ENCODE assay signal across 5 fruit fly cellular contexts in the genomic region with DNA sequence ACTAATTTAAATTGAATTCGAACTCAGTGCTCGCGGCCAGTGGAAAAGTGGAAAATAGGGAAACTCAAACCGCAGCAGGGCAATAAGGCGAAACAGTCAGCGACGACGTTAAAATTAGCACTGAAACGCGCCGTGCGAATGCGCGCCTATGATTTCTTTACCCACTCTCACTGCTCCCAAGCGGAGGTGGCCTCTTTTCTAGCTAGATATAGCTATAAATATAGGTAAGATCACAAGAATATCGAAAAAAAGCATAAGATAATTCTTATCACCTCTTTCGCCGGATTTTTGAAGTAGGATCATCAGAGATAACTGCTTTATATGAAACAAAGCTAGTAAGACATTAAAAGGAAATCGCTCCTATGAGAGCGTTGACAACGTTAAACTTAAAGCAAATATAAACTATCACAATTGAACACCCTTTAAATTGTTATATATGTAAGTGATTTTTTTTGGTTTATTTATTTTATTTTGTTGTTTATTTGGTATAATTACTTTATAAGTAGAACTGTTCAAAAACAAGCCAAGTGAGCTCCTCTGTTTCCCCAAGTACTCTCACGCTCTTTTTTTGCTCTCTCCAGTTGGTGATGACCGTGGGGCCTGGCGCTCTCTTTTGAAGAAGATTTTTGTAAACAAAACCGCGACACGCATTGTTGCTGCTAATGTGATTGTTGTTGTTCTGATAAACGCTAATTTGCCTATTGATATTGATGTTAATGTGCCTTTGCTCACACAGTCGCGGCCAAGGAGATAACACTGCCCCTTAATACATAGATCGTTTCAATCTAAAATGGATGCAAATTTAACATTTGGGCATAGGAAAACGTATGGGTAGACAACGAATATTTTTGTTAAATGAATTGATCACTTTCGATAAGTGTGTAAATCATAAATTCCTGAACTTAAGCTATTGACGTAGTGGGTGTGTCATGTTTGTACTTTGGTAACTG.
TF ChIP-seq lines count a peak whose summit lies in the region.

A gene (minus strand): TSS at position 124 of the 950 bp plus-strand sequence.

- TF ChIP-seq CTCF in whole organism, embryonic (GFP tag; optimal IDR thresholded peaks at IDR 0.05; lab: Kevin White, UChicago) = peak; percentile 7

TF ChIP-seq in whole organism, adult, 20 proteins besides CTCF, POLR2A, EP300 and RAD21 (continues in another document):
- TF ChIP-seq CG5204 (GFP tag; optimal IDR thresholded peaks at IDR 0.05; lab: Kevin White, UChicago) (peak; percentile 65), ovo (GFP tag; optimal IDR thresholded peaks at IDR 0.05; lab: Kevin White, UChicago) (no peak), bab1 (GFP tag; optimal IDR thresholded peaks at IDR 0.05; lab: Kevin White, UChicago) (peak; percentile 52), CG7101 (tag; optimal IDR thresholded peaks at IDR 0.05; lab: Kevin White, UChicago) (peak; percentile 56), tj (GFP tag; optimal IDR thresholded peaks at IDR 0.05; lab: Kevin White, UChicago) (peak; percentile 36), CG14711 (tag; optimal IDR thresholded peaks at IDR 0.05; lab: Kevin White, UChicago) (peak; percentile 21), CG11617 (GFP tag; optimal IDR thresholded peaks at IDR 0.05; lab: Kevin White, UChicago) (peak; percentile 76), CG12768 (GFP tag; optimal IDR thresholded peaks at IDR 0.05; lab: Kevin White, UChicago) (peak; percentile 73), pad (GFP tag; optimal IDR thresholded peaks at IDR 0.05; lab: Kevin White, UChicago) (peak; percentile 38), Clk (GFP tag; optimal IDR thresholded peaks at IDR 0.05; lab: Kevin White, UChicago) (peak; percentile 31), cic (GFP tag; optimal IDR thresholded peaks at IDR 0.05; lab: Kevin White, UChicago) (no peak), CG7045 (GFP tag; optimal IDR thresholded peaks at IDR 0.05; lab: Kevin White, UChicago) (no peak), Crg-1 (GFP tag; optimal IDR thresholded peaks at IDR 0.05; lab: Kevin White, UChicago) (peak; percentile 48), cnc (optimal IDR thresholded peaks at IDR 0.05; lab: Kevin White, UChicago) (no peak), toe (GFP tag; optimal IDR thresholded peaks at IDR 0.05; lab: Kevin White, UChicago) (peak; percentile 50), Hr96 (GFP tag; optimal IDR thresholded peaks at IDR 0.05; lab: Kevin White, UChicago) (no peak)

TF ChIP-seq in whole organism, embryonic, 481 proteins besides CTCF, POLR2A, EP300 and RAD21 (continues in another document):
- peak; percentile 51 for TF ChIP-seq org-1 (GFP tag; optimal IDR thresholded peaks at IDR 0.05; lab: Kevin White, UChicago)
- TF ChIP-seq CG2712 (tag; optimal IDR thresholded peaks at IDR 0.05; lab: Kevin White, UChicago) = peak; percentile 26
- no peak for TF ChIP-seq kay (GFP tag; optimal IDR thresholded peaks at IDR 0.05; lab: Kevin White, UChicago)
- no peak for TF ChIP-seq zen (tag; optimal IDR thresholded peaks at IDR 0.05; lab: Kevin White, UChicago)
- TF ChIP-seq CG11696 (GFP tag; IDR thresholded peaks at IDR 0.05; lab: Robert Waterston, UW) = peak; percentile 95
- TF ChIP-seq CG4730 (GFP tag; IDR thresholded peaks at IDR 0.05; lab: Robert Waterston, UW) = no peak
- no peak for TF ChIP-seq CG5245 (GFP tag; optimal IDR thresholded peaks at IDR 0.05; lab: Kevin White, UChicago)
- no peak for TF ChIP-seq Lhr (GFP tag; optimal IDR thresholded peaks at IDR 0.05; lab: Kevin White, UChicago)
- TF ChIP-seq Camta (GFP tag; optimal IDR thresholded peaks at IDR 0.05; lab: Kevin White, UChicago) = no peak
- TF ChIP-seq mam (GFP tag; optimal IDR thresholded peaks at IDR 0.05; lab: Kevin White, UChicago) = peak; percentile 48
- no peak for TF ChIP-seq Side (GFP tag; optimal IDR thresholded peaks at IDR 0.05; lab: Kevin White, UChicago)
- TF ChIP-seq CkIIα-i1 (GFP tag; IDR thresholded peaks at IDR 0.05; lab: Robert Waterston, UW) = no peak
- no peak for TF ChIP-seq CG4282 (GFP tag; optimal IDR thresholded peaks at IDR 0.05; lab: Kevin White, UChicago)
- peak; percentile 49 for TF ChIP-seq CG13424 (tag; optimal IDR thresholded peaks at IDR 0.05; lab: Kevin White, UChicago)
- peak; percentile 28; the same call in 1 of the 3 replicates for TF ChIP-seq Aef1 (GFP tag; IDR thresholded peaks at IDR 0.05; lab: Robert Waterston, UW)
- peak; percentile 29 for TF ChIP-seq CG8281 (tag; optimal IDR thresholded peaks at IDR 0.05; lab: Kevin White, UChicago)

TF ChIP-seq in whole organism, prepupa, 60 proteins besides CTCF, POLR2A, EP300 and RAD21 (continues in another document):
- peak; percentile 39 for TF ChIP-seq Hr4 (GFP tag; optimal IDR thresholded peaks at IDR 0.05; lab: Kevin White, UChicago)
- peak; percentile 25 for TF ChIP-seq fd59A (GFP tag; optimal IDR thresholded peaks at IDR 0.05; lab: Kevin White, UChicago)
- peak; percentile 47 for TF ChIP-seq Ets96B (tag; optimal IDR thresholded peaks at IDR 0.05; lab: Kevin White, UChicago)
- TF ChIP-seq ss (GFP tag; optimal IDR thresholded peaks at IDR 0.05; lab: Kevin White, UChicago) = peak; percentile 67 to 75
- TF ChIP-seq Eip75B (GFP tag; optimal IDR thresholded peaks at IDR 0.05; lab: Kevin White, UChicago) = peak; percentile 29
- TF ChIP-seq CG4318 (GFP tag; optimal IDR thresholded peaks at IDR 0.05; lab: Kevin White, UChicago) = peak; percentile 29
- no peak for TF ChIP-seq CG6163 (GFP tag; IDR thresholded peaks at IDR 0.05; lab: Robert Waterston, UW)
- TF ChIP-seq Ets21C (GFP tag; optimal IDR thresholded peaks at IDR 0.05; lab: Kevin White, UChicago) = no peak
- no peak for TF ChIP-seq dac (GFP tag; optimal IDR thresholded peaks at IDR 0.05; lab: Kevin White, UChicago)
- peak; percentile 2 for TF ChIP-seq CG31627 (GFP tag; optimal IDR thresholded peaks at IDR 0.05; lab: Kevin White, UChicago)
- peak; percentile 13 for TF ChIP-seq CG3919 (GFP tag; optimal IDR thresholded peaks at IDR 0.05; lab: Kevin White, UChicago)
- peak; percentile 16 for TF ChIP-seq CG1621 (tag; optimal IDR thresholded peaks at IDR 0.05; lab: Kevin White, UChicago)
- no peak for TF ChIP-seq CG8319 (GFP tag; optimal IDR thresholded peaks at IDR 0.05; lab: Kevin White, UChicago)
- peak; percentile 12 for TF ChIP-seq Hr39 (GFP tag; optimal IDR thresholded peaks at IDR 0.05; lab: Kevin White, UChicago)
- no peak for TF ChIP-seq CG7368 (GFP tag; optimal IDR thresholded peaks at IDR 0.05; lab: Kevin White, UChicago)
- no peak for TF ChIP-seq Hr38 (GFP tag; optimal IDR thresholded peaks at IDR 0.05; lab: Kevin White, UChicago)
- peak; percentile 30 for TF ChIP-seq topi (GFP tag; optimal IDR thresholded peaks at IDR 0.05; lab: Kevin White, UChicago)

TF ChIP-seq in whole organism, pupa, 21 proteins besides CTCF, POLR2A, EP300 and RAD21 (continues in another document):
- TF ChIP-seq fd96Ca (GFP tag; IDR thresholded peaks at IDR 0.05; lab: Robert Waterston, UW) = no peak
- peak; percentile 35 for TF ChIP-seq Pif1A (GFP tag; optimal IDR thresholded peaks at IDR 0.05; lab: Kevin White, UChicago)
- peak; percentile 23 for TF ChIP-seq CG9948 (tag; optimal IDR thresholded peaks at IDR 0.05; lab: Kevin White, UChicago)
- no peak for TF ChIP-seq EcR (GFP tag; optimal IDR thresholded peaks at IDR 0.05; lab: Kevin White, UChicago)
- TF ChIP-seq CG13204 (GFP tag; optimal IDR thresholded peaks at IDR 0.05; lab: Kevin White, UChicago) = no peak
- peak; percentile 53 for TF ChIP-seq Pif1B (GFP tag; optimal IDR thresholded peaks at IDR 0.05; lab: Kevin White, UChicago)
- TF ChIP-seq Snoo (tag; optimal IDR thresholded peaks at IDR 0.05; lab: Kevin White, UChicago) = peak; percentile 13
- TF ChIP-seq CG8301 (tag; optimal IDR thresholded peaks at IDR 0.05; lab: Kevin White, UChicago) = peak; percentile 41
- peak; percentile 53 for TF ChIP-seq Ets98B (GFP tag; IDR thresholded peaks at IDR 0.05; lab: Robert Waterston, UW)
- no peak for TF ChIP-seq D1 (tag; optimal IDR thresholded peaks at IDR 0.05; lab: Kevin White, UChicago)
- TF ChIP-seq CG32121 (GFP tag; IDR thresholded peaks at IDR 0.05; lab: Robert Waterston, UW) = no peak; the same call in 1 of the 2 replicates
- peak; percentile 54 for TF ChIP-seq CG8159 (tag; optimal IDR thresholded peaks at IDR 0.05; lab: Kevin White, UChicago)
- TF ChIP-seq CG10348 (GFP tag; IDR thresholded peaks at IDR 0.05; lab: Robert Waterston, UW) = no peak
- peak; percentile 15 for TF ChIP-seq CG17806 (tag; optimal IDR thresholded peaks at IDR 0.05; lab: Kevin White, UChicago)
- TF ChIP-seq CG15710 (tag; optimal IDR thresholded peaks at IDR 0.05; lab: Kevin White, UChicago) = peak; percentile 55
- TF ChIP-seq CG12605 (GFP tag; IDR thresholded peaks at IDR 0.05; lab: Robert Waterston, UW) = peak; percentile 40
- TF ChIP-seq CG14655 (GFP tag; optimal IDR thresholded peaks at IDR 0.05; lab: Kevin White, UChicago) = peak; percentile 66
- no peak for TF ChIP-seq gl (tag; optimal IDR thresholded peaks at IDR 0.05; lab: Kevin White, UChicago)

TF ChIP-seq in whole organism, wandering third instar larva, 38 proteins besides CTCF, POLR2A, EP300 and RAD21 (continues in another document):
- TF ChIP-seq sv (GFP tag; optimal IDR thresholded peaks at IDR 0.05; lab: Kevin White, UChicago) = peak; percentile 18
- no peak for TF ChIP-seq Abd-B (GFP tag; optimal IDR thresholded peaks at IDR 0.05; lab: Kevin White, UChicago)
- TF ChIP-seq woc (GFP tag; optimal IDR thresholded peaks at IDR 0.05; lab: Kevin White, UChicago) = peak; percentile 9
- no peak for TF ChIP-seq Hr83 (GFP tag; optimal IDR thresholded peaks at IDR 0.05; lab: Kevin White, UChicago; ENCODE audit: poor library complexity, severe bottlenecking)
- TF ChIP-seq sage (GFP tag; optimal IDR thresholded peaks at IDR 0.05; lab: Kevin White, UChicago) = no peak
- TF ChIP-seq dmrt93B (GFP tag; optimal IDR thresholded peaks at IDR 0.05; lab: Kevin White, UChicago) = peak; percentile 21
- peak; percentile 55 for TF ChIP-seq Dif (GFP tag; optimal IDR thresholded peaks at IDR 0.05; lab: Kevin White, UChicago; ENCODE audit: partially characterized antibody)
- TF ChIP-seq br (GFP tag; optimal IDR thresholded peaks at IDR 0.05; lab: Kevin White, UChicago) = peak; percentile 36
- peak; percentile 33 for TF ChIP-seq OdsH (GFP tag; optimal IDR thresholded peaks at IDR 0.05; lab: Kevin White, UChicago)
- TF ChIP-seq usp (GFP tag; optimal IDR thresholded peaks at IDR 0.05; lab: Kevin White, UChicago) = no peak
- TF ChIP-seq Sp1 (GFP tag; optimal IDR thresholded peaks at IDR 0.05; lab: Kevin White, UChicago) = peak; percentile 58
- peak; percentile 40 for TF ChIP-seq fru (GFP tag; optimal IDR thresholded peaks at IDR 0.05; lab: Kevin White, UChicago)
- TF ChIP-seq HLH106 (tag; optimal IDR thresholded peaks at IDR 0.05; lab: Kevin White, UChicago) = peak; percentile 38
- TF ChIP-seq ey (GFP tag; optimal IDR thresholded peaks at IDR 0.05; lab: Kevin White, UChicago) = peak; percentile 4
- TF ChIP-seq psq (GFP tag; optimal IDR thresholded peaks at IDR 0.05; lab: Kevin White, UChicago) = peak; percentile 21
- TF ChIP-seq Dfd (GFP tag; optimal IDR thresholded peaks at IDR 0.05; lab: Kevin White, UChicago) = no peak
- TF ChIP-seq dl (GFP tag; optimal IDR thresholded peaks at IDR 0.05; lab: Kevin White, UChicago; ENCODE audit: insufficient read depth in 1 of 2, partially characterized antibody in 2 of 2) = peak in 1 of 2 experiments; percentile 27
- TF ChIP-seq rgr (GFP tag; optimal IDR thresholded peaks at IDR 0.05; lab: Kevin White, UChicago) = peak; percentile 2
- TF ChIP-seq Myc (optimal IDR thresholded peaks at IDR 0.05; lab: Kevin White, UChicago) = peak; percentile 99
